Worm (Caenorhabditis elegans): ENCODE results near the gene Y62H9A.11.

DNA sequence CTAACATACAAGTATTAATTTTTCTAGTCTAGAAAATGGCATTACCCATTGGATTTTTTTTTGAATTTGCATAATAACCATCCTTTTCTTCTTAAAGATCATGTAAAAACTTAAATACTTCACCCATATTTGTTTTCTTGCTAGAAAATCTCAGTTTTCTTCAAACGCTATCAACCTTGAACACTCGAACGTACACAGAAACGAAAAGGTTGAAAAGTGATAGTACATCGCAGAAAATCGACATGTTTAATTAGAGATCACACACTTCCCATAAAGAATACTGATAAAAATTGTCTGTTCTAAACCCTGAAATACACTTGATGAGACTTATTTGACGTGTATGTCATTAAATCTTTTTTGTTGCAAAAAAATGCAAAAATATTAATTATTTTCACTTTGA is 20.4 kb upstream of the Y62H9A.11 start, which contains the start of gene F55G7.4:
- TF ChIP-seq ztf-16 (tag; optimal IDR thresholded peaks at IDR 0.05): no peak
- TF ChIP-seq nhr-11 (tag; optimal IDR thresholded peaks at IDR 0.05): no peak
- no peak for TF ChIP-seq pqm-1 (tag; optimal IDR thresholded peaks at IDR 0.05)
- no peak for TF ChIP-seq mec-3 (tag; optimal IDR thresholded peaks at IDR 0.05; ENCODE audit: borderline replicate concordance)
- TF ChIP-seq ceh-31 (tag; optimal IDR thresholded peaks at IDR 0.05): no peak
- TF ChIP-seq tbx-2 (tag; optimal IDR thresholded peaks at IDR 0.05): no peak
- TF ChIP-seq eyg-1 (tag; optimal IDR thresholded peaks at IDR 0.05): no peak
- no peak for TF ChIP-seq hlh-8 (tag; optimal IDR thresholded peaks at IDR 0.05)
